Worm (Caenorhabditis elegans) whole organism, L1 larva: Measurements from ENCODE around the gene tbx-43.

Experiments used
- C04F5.9 ChIP-seq: sonication (generic microtip); optimal IDR thresholded peaks from 2 replicates; lab custom pipeline; 2016; ENCODE audit warnings: missing genetic modification characterization, missing compliant biosample characterization
- ceh-8 ChIP-seq: fragments of 200-800 bp; sonication (Bioruptor generic); optimal IDR thresholded peaks from 2 replicates; lab custom pipeline; 2018; ENCODE audit warnings: mild to moderate bottlenecking, missing genetic modification characterization, moderate library complexity, missing compliant biosample characterization
- dpl-1 ChIP-seq, 3 experiments: fragments of 150-350 bp in 2 of 3; sonication (generic microtip) in 1 of 3; optimal IDR thresholded peaks; 2 replicates each; lab custom pipeline; 2014 to 2017; ENCODE audit warnings: missing biosample characterization in 3 of 3, missing genetic modification characterization in 3 of 3, missing genetic modification reagents in 3 of 3
- fkh-10 ChIP-seq: sonication (generic microtip); optimal IDR thresholded peaks from 2 replicates; lab custom pipeline; 2017; ENCODE audit warnings: missing biosample characterization, missing genetic modification reagents, missing genetic modification characterization
- fos-1 ChIP-seq: fragments of 150-350 bp; optimal IDR thresholded peaks from 2 replicates; lab custom pipeline; 2014; ENCODE audit warnings: missing biosample characterization, missing genetic modification characterization
- lsy-2 ChIP-seq, 2 experiments: fragments of 150-350 bp; optimal IDR thresholded peaks; 2 replicates each; lab custom pipeline; 2014; ENCODE audit warnings: missing biosample characterization in 2 of 2, missing genetic modification characterization in 2 of 2
- mdl-1 ChIP-seq, 2 experiments: fragments of 150-350 bp; optimal IDR thresholded peaks; 2 replicates each; lab custom pipeline; 2014 to 2017; ENCODE audit warnings: missing biosample characterization in 2 of 2, missing genetic modification characterization in 2 of 2, inconsistent platforms in 1 of 2
- mep-1 ChIP-seq: fragments of 150-350 bp; optimal IDR thresholded peaks from 2 replicates; lab custom pipeline; 2014; ENCODE audit warnings: missing biosample characterization, missing genetic modification characterization
- nhr-237 ChIP-seq: fragments of 150-350 bp; optimal IDR thresholded peaks from 2 replicates; lab custom pipeline; 2014; ENCODE audit warnings: missing biosample characterization, missing genetic modification characterization
- tbx-2 ChIP-seq: sonication (generic microtip); optimal IDR thresholded peaks from 2 replicates; lab custom pipeline; 2016; ENCODE audit warnings: missing genetic modification characterization, missing compliant biosample characterization
- unc-62 ChIP-seq: fragments of 150-350 bp; optimal IDR thresholded peaks from 2 replicates; lab custom pipeline; 2014; ENCODE audit warnings: missing biosample characterization, missing genetic modification reagents, missing genetic modification characterization

DNA sequence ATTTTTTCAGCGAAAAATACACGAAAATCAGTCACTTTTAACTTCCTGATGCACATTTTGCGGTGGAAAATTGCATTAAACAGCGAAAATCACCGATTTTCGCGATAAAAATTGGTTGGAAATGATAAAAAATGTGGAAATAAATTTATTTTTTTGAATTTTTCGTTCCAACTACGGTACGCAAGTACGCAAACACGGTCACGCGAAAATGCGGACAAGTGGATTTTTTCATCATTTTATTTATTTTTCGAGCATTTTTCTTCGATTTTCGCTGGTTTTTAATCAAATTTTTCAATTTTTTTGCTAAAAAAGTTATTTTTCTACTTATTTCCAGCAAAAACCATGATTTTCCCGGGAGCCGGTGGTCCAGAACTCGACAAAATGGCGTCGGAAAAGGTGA is 7.6 kb upstream of the tbx-43 start, which contains the start of gene Y39A3CL.3:
- TF ChIP-seq nhr-237 = no peak
- TF ChIP-seq mep-1 (tag; lab: Kevin White, UChicago) = peak; percentile 64
- TF ChIP-seq lsy-2 (tag; optimal IDR thresholded peaks at IDR 0.05; lab: Kevin White, UChicago) = peak; percentile 95 to 98
- TF ChIP-seq unc-62 = no peak
- no peak for TF ChIP-seq ceh-8 (GFP tag; lab: Kevin White, UChicago)
- TF ChIP-seq fos-1 = no peak
- no peak for TF ChIP-seq C04F5.9 (tag; lab: Kevin White, UChicago)
- TF ChIP-seq dpl-1 (GFP tag; optimal IDR thresholded peaks at IDR 0.05; lab: Kevin White, UChicago) = peak in 2 of 3 experiments; percentile 58 to 62
- TF ChIP-seq tbx-2 = peak; percentile 9
- peak in 1 of 2 experiments; percentile 8 for TF ChIP-seq mdl-1 (tag; optimal IDR thresholded peaks at IDR 0.05; lab: Kevin White, UChicago)
- TF ChIP-seq fkh-10 (GFP tag; lab: Kevin White, UChicago) = no peak
